Worm (Caenorhabditis elegans): Measurements from ENCODE around the gene nhr-129.

- no peak for TF ChIP-seq cog-1 (tag; optimal IDR thresholded peaks at IDR 0.05)
- no peak for TF ChIP-seq klf-2 (GFP tag; conservative IDR thresholded peaks at IDR 0.05)
- TF ChIP-seq ztf-23 (GFP tag; IDR thresholded peaks at IDR 0.05): no peak
- no peak for TF ChIP-seq ref-1 (GFP tag; conservative IDR thresholded peaks at IDR 0.05)
Observed at ce11 chrV:13324933-13325760, 5.7 kb downstream of the nhr-129 start, which contains the start of gene C50B6.7.
